Worm (Caenorhabditis elegans) whole organism, late embryonic: Measurements from ENCODE around the gene htrl-1.

Experiments used
- K02D7.2 ChIP-seq: sonication (generic microtip); optimal IDR thresholded peaks from 2 replicates; lab custom pipeline; 2017; ENCODE audit warnings: mild to moderate bottlenecking, missing genetic modification characterization, missing compliant biosample characterization
- K09A11.1 ChIP-seq: sonication (generic microtip); optimal IDR thresholded peaks from 2 replicates; lab custom pipeline; 2017; ENCODE audit warnings: antibody characterized with exemption, mild to moderate bottlenecking, missing genetic modification characterization, missing compliant biosample characterization; ENCODE audit not compliant: insufficient read depth
- T23F11.4 ChIP-seq: fragments of 200-800 bp; sonication (Bioruptor generic); optimal IDR thresholded peaks from 2 replicates; lab custom pipeline; 2018; ENCODE audit warnings: mild to moderate bottlenecking, missing genetic modification characterization, missing compliant biosample characterization
- Y22D7AL.16 ChIP-seq: sonication (generic microtip); optimal IDR thresholded peaks from 2 replicates; lab custom pipeline; 2016; ENCODE audit warnings: missing genetic modification characterization, missing compliant biosample characterization
- ama-1 ChIP-seq: fragments of 150-350 bp; optimal IDR thresholded peaks from 2 replicates; lab custom pipeline; 2014
- ceh-14 ChIP-seq: sonication (generic microtip); optimal IDR thresholded peaks from 2 replicates; lab custom pipeline; 2016; ENCODE audit warnings: missing genotype, missing genetic modification characterization, missing compliant biosample characterization
- ceh-18 ChIP-seq: sonication (generic microtip); optimal IDR thresholded peaks from 2 replicates; lab custom pipeline; 2016; ENCODE audit warnings: missing genetic modification characterization, missing compliant biosample characterization
- ceh-19 ChIP-seq: fragments of 200-800 bp; sonication (Bioruptor generic); optimal IDR thresholded peaks from 2 replicates; lab custom pipeline; 2018; ENCODE audit warnings: mild to moderate bottlenecking, missing genetic modification characterization, missing compliant biosample characterization
- ceh-2 ChIP-seq: sonication (generic microtip); optimal IDR thresholded peaks from 2 replicates; lab custom pipeline; 2016; ENCODE audit warnings: missing genotype, missing genetic modification characterization, missing compliant biosample characterization
- ceh-22 ChIP-seq: sonication (generic microtip); optimal IDR thresholded peaks from 2 replicates; lab custom pipeline; 2017; ENCODE audit warnings: missing biosample characterization, missing genetic modification characterization
- ceh-24 ChIP-seq: sonication (generic microtip); optimal IDR thresholded peaks from 2 replicates; lab custom pipeline; 2016; ENCODE audit warnings: mild to moderate bottlenecking, missing genetic modification characterization, missing compliant biosample characterization
- ceh-31 ChIP-seq: sonication (generic microtip); optimal IDR thresholded peaks from 2 replicates; lab custom pipeline; 2016; ENCODE audit warnings: missing genetic modification characterization, missing compliant biosample characterization
- ceh-48 ChIP-seq: sonication (generic microtip); optimal IDR thresholded peaks from 2 replicates; lab custom pipeline; 2016; ENCODE audit warnings: missing genetic modification characterization, inconsistent platforms, missing compliant biosample characterization
- che-1 ChIP-seq: sonication (generic microtip); optimal IDR thresholded peaks from 2 replicates; lab custom pipeline; 2016; ENCODE audit warnings: mild to moderate bottlenecking, missing genetic modification characterization, missing compliant biosample characterization
- elt-2 ChIP-seq: sonication (generic microtip); optimal IDR thresholded peaks from 2 replicates; lab custom pipeline; 2016; ENCODE audit warnings: missing genetic modification reagents, missing genetic modification characterization, missing compliant biosample characterization
- eyg-1 ChIP-seq: sonication (generic microtip); optimal IDR thresholded peaks from 2 replicates; lab custom pipeline; 2016; ENCODE audit warnings: missing genotype, missing genetic modification characterization, missing compliant biosample characterization
- fkh-10 ChIP-seq: fragments of 150-350 bp; optimal IDR thresholded peaks from 2 replicates; lab custom pipeline; 2014; ENCODE audit warnings: missing biosample characterization, missing genetic modification reagents, missing genetic modification characterization
- hlh-6 ChIP-seq: sonication (generic microtip); optimal IDR thresholded peaks from 2 replicates; lab custom pipeline; 2016; ENCODE audit warnings: missing genotype, missing genetic modification characterization, missing compliant biosample characterization
- hlh-8 ChIP-seq: sonication (generic microtip); optimal IDR thresholded peaks from 2 replicates; lab custom pipeline; 2016; ENCODE audit warnings: missing genotype, missing genetic modification characterization, missing compliant biosample characterization
- madf-2 ChIP-seq: sonication (generic microtip); optimal IDR thresholded peaks from 2 replicates; lab custom pipeline; 2017; ENCODE audit warnings: missing genetic modification characterization, missing compliant biosample characterization
- nfya-1 ChIP-seq: sonication (generic microtip); optimal IDR thresholded peaks from 2 replicates; lab custom pipeline; 2017; ENCODE audit warnings: missing genetic modification characterization, mild to moderate bottlenecking, missing compliant biosample characterization, antibody characterized with exemption, moderate library complexity
- nhr-232 ChIP-seq: sonication (generic microtip); optimal IDR thresholded peaks from 2 replicates; lab custom pipeline; 2016; ENCODE audit warnings: missing genetic modification characterization, missing compliant biosample characterization
- odd-2 ChIP-seq: sonication (generic microtip); optimal IDR thresholded peaks from 2 replicates; lab custom pipeline; 2017; ENCODE audit warnings: antibody characterized with exemption, mild to moderate bottlenecking, missing genetic modification characterization, missing compliant biosample characterization
- pag-3 ChIP-seq: sonication (generic microtip); optimal IDR thresholded peaks from 2 replicates; lab custom pipeline; 2016; ENCODE audit warnings: missing compliant biosample characterization, missing genetic modification characterization, borderline replicate concordance
- pat-9 ChIP-seq: fragments of 200-800 bp; sonication (Bioruptor generic); optimal IDR thresholded peaks from 2 replicates; lab custom pipeline; 2018; ENCODE audit warnings: mild to moderate bottlenecking, missing genetic modification characterization, moderate library complexity, missing compliant biosample characterization
- pros-1 ChIP-seq: fragments of 150-350 bp; optimal IDR thresholded peaks from 2 replicates; lab custom pipeline; 2014; ENCODE audit warnings: missing biosample characterization, missing genetic modification reagents, missing genetic modification characterization
- rnt-1 ChIP-seq: sonication (generic microtip); optimal IDR thresholded peaks from 2 replicates; lab custom pipeline; 2016; ENCODE audit warnings: missing genetic modification characterization, missing compliant biosample characterization
- sox-2 ChIP-seq: fragments of 200-800 bp; sonication (Bioruptor generic); IDR thresholded peaks from 2 replicates; pipeline ENCODE4 v1.3.6; 2022; ENCODE audit warnings: missing genetic modification reagents, missing genetic modification characterization, missing compliant biosample characterization
- tbx-2 ChIP-seq: sonication (generic microtip); optimal IDR thresholded peaks from 2 replicates; lab custom pipeline; 2016; ENCODE audit warnings: missing genetic modification characterization, missing compliant biosample characterization
- tbx-7 ChIP-seq: sonication (generic microtip); optimal IDR thresholded peaks from 2 replicates; lab custom pipeline; 2016; ENCODE audit warnings: missing genotype, missing genetic modification characterization, missing compliant biosample characterization
- ttx-3 ChIP-seq: sonication (generic microtip); optimal IDR thresholded peaks from 2 replicates; lab custom pipeline; 2016; ENCODE audit warnings: missing genetic modification reagents, missing genetic modification characterization, missing compliant biosample characterization
- unc-42 ChIP-seq: sonication (generic microtip); optimal IDR thresholded peaks from 2 replicates; lab custom pipeline; 2016; ENCODE audit warnings: missing genotype, missing genetic modification characterization, missing compliant biosample characterization
- unc-55 ChIP-seq: sonication (generic microtip); optimal IDR thresholded peaks from 2 replicates; lab custom pipeline; 2017; ENCODE audit warnings: missing biosample characterization, missing genetic modification reagents, missing genetic modification characterization

htrl-1 gene

ce11 chrV:11536667-11537066, 40.5 kb upstream of the htrl-1 start:
- TF ChIP-seq nhr-232 (tag; lab: Kevin White, UChicago), result no peak
- TF ChIP-seq unc-55, result no peak
- TF ChIP-seq unc-42 (tag; lab: Kevin White, UChicago), result peak; percentile 58
- TF ChIP-seq hlh-8 (tag; lab: Kevin White, UChicago), result no peak
- TF ChIP-seq ttx-3, result no peak
- no peak for TF ChIP-seq ama-1

ce11 chrV:11535504-11536062, 39.4 kb upstream of the htrl-1 start:
- TF ChIP-seq ceh-18 (tag; lab: Kevin White, UChicago), result peak; percentile 25
- TF ChIP-seq ceh-31 (tag; lab: Kevin White, UChicago), result no peak
- no peak for TF ChIP-seq hlh-6 (tag; lab: Kevin White, UChicago)
- TF ChIP-seq tbx-7 (tag; lab: Kevin White, UChicago), result no peak
- TF ChIP-seq rnt-1 (tag; lab: Kevin White, UChicago), result peak; percentile 33
- no peak for TF ChIP-seq Y22D7AL.16 (tag; lab: Kevin White, UChicago)
- TF ChIP-seq tbx-2, result no peak
- TF ChIP-seq nfya-1 (tag; lab: Kevin White, UChicago), result peak; percentile 3

- no peak for TF ChIP-seq K02D7.2 (tag; lab: Kevin White, UChicago)
- TF ChIP-seq elt-2 (tag; lab: Kevin White, UChicago), result peak; percentile 67
Observed at ce11 chrV:11534495-11535189, 38.5 kb upstream of the htrl-1 start.

ce11 chrV:11533365-11533949, 37.3 kb upstream of the htrl-1 start:
- TF ChIP-seq fkh-10 (GFP tag; lab: Kevin White, UChicago) (no peak), madf-2 (tag; lab: Kevin White, UChicago) (no peak), tbx-2 (no peak), pat-9 (no peak), ceh-19 (no peak)

DNA sequence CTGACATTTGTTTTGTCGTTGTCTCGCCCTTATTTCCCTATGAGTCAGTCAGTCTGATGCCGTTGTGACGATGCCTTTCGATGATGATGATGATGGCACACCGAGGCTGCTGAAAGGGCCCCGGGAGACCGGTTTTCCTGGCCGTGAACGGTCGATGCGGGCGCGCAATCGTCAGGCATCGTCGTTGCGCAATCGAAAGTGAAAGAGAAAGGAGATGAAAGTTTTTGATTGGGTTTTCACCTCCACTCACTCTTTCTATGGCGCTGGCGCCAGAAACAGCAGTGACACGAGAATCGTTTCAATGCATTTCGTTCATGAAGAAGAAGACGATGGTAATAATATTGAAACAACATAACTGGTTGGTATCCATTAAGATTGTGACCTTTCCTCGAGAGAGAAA, 36.8 kb upstream of the htrl-1 start:
- TF ChIP-seq K09A11.1 (tag; lab: Kevin White, UChicago) (no peak), pros-1 (tag; lab: Kevin White, UChicago) (no peak), T23F11.4 (GFP tag; lab: Kevin White, UChicago) (no peak), pat-9 (no peak), hlh-6 (tag; lab: Kevin White, UChicago) (no peak), eyg-1 (tag; lab: Kevin White, UChicago) (no peak), ceh-2 (tag; lab: Kevin White, UChicago) (no peak)

DNA sequence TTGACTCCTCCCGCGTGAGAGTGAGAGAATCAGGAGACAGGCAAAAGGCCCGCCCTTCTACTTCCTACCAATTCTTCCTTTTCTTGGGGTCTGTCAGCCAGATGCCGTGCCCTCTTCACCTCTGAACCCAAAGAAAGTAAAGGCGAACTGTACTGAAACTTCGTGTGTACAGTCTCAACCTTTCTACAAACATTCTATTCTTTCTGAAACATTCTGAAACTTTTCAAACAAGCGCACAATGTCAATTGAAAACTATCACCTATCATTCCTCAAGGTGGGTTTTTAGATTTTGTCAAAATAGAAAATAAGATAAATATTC, 36.3 kb upstream of the htrl-1 start:
- TF ChIP-seq pag-3 (tag; lab: Kevin White, UChicago) (no peak), rnt-1 (tag; lab: Kevin White, UChicago) (no peak), sox-2 (no peak), ceh-22 (tag; lab: Kevin White, UChicago) (no peak), ceh-48 (no peak), odd-2 (tag; lab: Kevin White, UChicago) (no peak), nfya-1 (tag; lab: Kevin White, UChicago) (no peak), ceh-24 (tag; lab: Kevin White, UChicago) (no peak), ceh-14 (tag; lab: Kevin White, UChicago) (no peak), ama-1 (no peak), che-1 (tag; lab: Kevin White, UChicago) (no peak), Y22D7AL.16 (tag; lab: Kevin White, UChicago) (no peak)
